Worm (Caenorhabditis elegans): ENCODE measurements around the gene C49A9.6.

The C49A9.6 gene

DNA sequence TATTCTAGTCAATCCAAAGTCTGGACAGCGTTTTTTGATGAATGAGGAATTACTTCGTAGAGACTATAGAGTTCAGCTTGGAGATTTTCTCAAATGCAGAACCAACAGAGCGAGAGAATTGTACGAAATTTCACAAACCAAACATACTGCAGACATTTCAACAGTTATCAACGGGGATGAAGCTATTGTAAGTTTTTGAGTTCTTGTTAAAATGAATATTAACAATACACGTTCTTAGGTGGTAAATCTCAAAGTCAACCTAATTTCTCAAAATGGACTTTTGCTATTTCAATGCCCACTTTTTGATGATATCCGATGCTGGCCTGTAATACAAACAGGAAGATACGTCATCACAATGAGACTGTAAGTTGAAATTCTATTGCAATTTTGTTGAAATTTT lies 6.8 kb downstream of the C49A9.6 start:
- TF ChIP-seq hlh-11 (tag; optimal IDR thresholded peaks at IDR 0.05) (no peak), mdt-29 (GFP tag; IDR thresholded peaks at IDR 0.05) (no peak), unc-62 (GFP tag; optimal IDR thresholded peaks at IDR 0.05 in 1 of 2) (peak in 1 of 2 experiments; percentile 94), unc-62 (tag; optimal IDR thresholded peaks at IDR 0.05) (no peak), F37D6.2 (tag; optimal IDR thresholded peaks at IDR 0.05) (no peak)

ce11 chrIV:6219429-6219828 lies 8.7 kb downstream of the C49A9.6 start, which contains the start of gene C49A9.4:
Gene C49A9.4 (plus strand): TSS chrIV:6219693.
- TF ChIP-seq mep-1 (tag; optimal IDR thresholded peaks at IDR 0.05) (peak; percentile 6), daf-16 (GFP tag; optimal IDR thresholded peaks at IDR 0.05) (no peak), daf-16 (tag; optimal IDR thresholded peaks at IDR 0.05) (peak; percentile 70), pqm-1 (tag; optimal IDR thresholded peaks at IDR 0.05) (peak; percentile 46), hlh-11 (tag; optimal IDR thresholded peaks at IDR 0.05) (peak; percentile 6), dmd-6 (GFP tag; IDR thresholded peaks at IDR 0.05) (peak; percentile 42; the same call in 1 of the 2 replicates), dve-1 (tag; optimal IDR thresholded peaks at IDR 0.05; ENCODE audit: insufficient read depth) (peak; percentile 41), jun-1 (tag; optimal IDR thresholded peaks at IDR 0.05) (no peak), rbr-2 (tag; optimal IDR thresholded peaks at IDR 0.05) (no peak)

- peak; percentile 79 for TF ChIP-seq dmd-6 (GFP tag; IDR thresholded peaks at IDR 0.05)
- TF ChIP-seq lin-1 (GFP tag; IDR thresholded peaks at IDR 0.05): peak; percentile 76
Measured at ce11 chrIV:6220142-6220541, 9.4 kb downstream of the C49A9.6 start.

DNA sequence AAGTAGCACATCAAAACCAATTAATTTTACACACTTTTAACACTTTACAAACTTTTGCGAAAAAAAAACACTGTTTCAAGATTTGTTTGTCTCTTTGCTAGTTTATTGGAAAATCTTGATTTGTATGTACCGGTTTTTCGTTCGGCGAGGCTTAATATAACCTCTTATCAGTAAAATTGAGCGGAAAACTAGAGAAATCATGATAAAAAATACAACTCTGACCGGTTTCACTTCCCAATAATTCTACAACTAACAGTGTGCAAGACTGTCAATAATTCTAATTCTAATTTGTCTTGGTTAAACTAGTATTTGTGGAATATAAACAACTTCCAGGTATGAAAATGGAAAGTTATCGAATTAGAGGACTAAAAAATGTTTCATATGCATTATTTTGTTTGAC lies 11.1 kb downstream of the C49A9.6 start, which contains the start of gene C49A9.3:
Gene C49A9.3, plus strand, starts transcription at position 212 of the 400 bp plus-strand sequence.
- TF ChIP-seq tag-97 (GFP tag; IDR thresholded peaks at IDR 0.05) (no peak), nhr-77 (tag; optimal IDR thresholded peaks at IDR 0.05) (no peak), nhr-28 (tag; optimal IDR thresholded peaks at IDR 0.05) (peak; percentile 64), dmd-6 (GFP tag; IDR thresholded peaks at IDR 0.05) (peak; percentile 35; the same call in 1 of the 2 replicates), daf-16 (GFP tag; optimal IDR thresholded peaks at IDR 0.05) (no peak), daf-16 (tag; optimal IDR thresholded peaks at IDR 0.05) (peak; percentile 73), pqm-1 (tag; optimal IDR thresholded peaks at IDR 0.05) (peak; percentile 55), php-3 (GFP tag; IDR thresholded peaks at IDR 0.05) (0 out of 2 replicates have a peak, but pooled peaks have one; percentile 34)

- TF ChIP-seq nhr-28 (tag; optimal IDR thresholded peaks at IDR 0.05): peak; percentile 18
- no peak for TF ChIP-seq ama-1 (optimal IDR thresholded peaks at IDR 0.05)
- no peak for TF ChIP-seq lin-1 (GFP tag; IDR thresholded peaks at IDR 0.05)
- TF ChIP-seq daf-16 (GFP tag; optimal IDR thresholded peaks at IDR 0.05): no peak
- TF ChIP-seq daf-16 (tag; optimal IDR thresholded peaks at IDR 0.05): peak; percentile 36
- no peak for TF ChIP-seq nhr-25 (tag; optimal IDR thresholded peaks at IDR 0.05; ENCODE audit: borderline replicate concordance, insufficient read depth)
- TF ChIP-seq sdz-12 (GFP tag; optimal IDR thresholded peaks at IDR 0.05): no peak
- no peak for TF ChIP-seq F10B5.3 (tag; optimal IDR thresholded peaks at IDR 0.05)
- peak; percentile 8 for TF ChIP-seq pqm-1 (tag; optimal IDR thresholded peaks at IDR 0.05)
- TF ChIP-seq set-16 (GFP tag; IDR thresholded peaks at IDR 0.05): no peak
- no peak for TF ChIP-seq mxl-3 (GFP tag; optimal IDR thresholded peaks at IDR 0.05)
- no peak for TF ChIP-seq lim-7 (GFP tag; IDR thresholded peaks at IDR 0.05)
- no peak for TF ChIP-seq T20F7.1 (GFP tag; optimal IDR thresholded peaks at IDR 0.05)
- TF ChIP-seq ceh-44 (GFP tag; IDR thresholded peaks at IDR 0.05): no peak
- TF ChIP-seq nhr-48 (tag; optimal IDR thresholded peaks at IDR 0.05): no peak
- TF ChIP-seq snpc-4 (tag; optimal IDR thresholded peaks at IDR 0.05): no peak
- no peak for TF ChIP-seq spr-1 (tag; optimal IDR thresholded peaks at IDR 0.05)
- TF ChIP-seq nhr-41 (GFP tag; IDR thresholded peaks at IDR 0.05): no peak
Measured at ce11 chrIV:6225143-6225542, 14.4 kb downstream of the C49A9.6 start, which contains the start of gene C49A9.2. Gene C49A9.2 (plus strand): TSS chrIV:6225443.

DNA sequence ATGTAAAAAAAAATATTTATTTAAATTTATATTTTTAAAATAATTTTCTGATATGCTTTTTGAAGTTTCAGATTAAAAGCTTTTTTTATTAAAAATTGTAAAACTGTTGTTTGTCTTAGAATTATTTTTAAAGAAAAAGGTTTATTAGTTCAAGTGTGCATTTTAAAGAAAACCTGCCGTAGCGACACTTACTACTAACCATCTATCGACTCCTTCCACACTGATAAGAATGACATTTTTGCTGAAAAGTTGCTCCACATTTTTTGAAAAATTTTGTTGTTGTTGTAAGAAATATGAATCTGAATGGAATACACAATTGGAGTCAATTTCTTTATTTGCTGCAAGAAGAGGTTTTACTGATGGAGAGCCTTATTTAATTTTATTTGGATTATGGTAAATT lies 17.2 kb downstream of the C49A9.6 start, which contains the start of gene C49A9.1:
Gene C49A9.1, plus strand, starts transcription at position 217 of the 400 bp plus-strand sequence.
- peak; percentile 3 for TF ChIP-seq nhr-28 (tag; optimal IDR thresholded peaks at IDR 0.05)
- TF ChIP-seq nhr-48 (tag; optimal IDR thresholded peaks at IDR 0.05): no peak
- TF ChIP-seq daf-16 (GFP tag; optimal IDR thresholded peaks at IDR 0.05): no peak
- TF ChIP-seq daf-16 (tag; optimal IDR thresholded peaks at IDR 0.05): peak; percentile 46
- TF ChIP-seq daf-8 (GFP tag; IDR thresholded peaks at IDR 0.05): no peak
- TF ChIP-seq aha-1 (tag): peak; percentile 32
- TF ChIP-seq mdl-1 (tag; optimal IDR thresholded peaks at IDR 0.05): no peak
- no peak for TF ChIP-seq F26F4.8 (GFP tag; conservative IDR thresholded peaks at IDR 0.05)
- TF ChIP-seq fos-1 (tag; optimal IDR thresholded peaks at IDR 0.05): no peak
- peak; percentile 70 for TF ChIP-seq pqm-1 (tag; optimal IDR thresholded peaks at IDR 0.05)
- no peak for TF ChIP-seq rbr-2 (tag; optimal IDR thresholded peaks at IDR 0.05)
- TF ChIP-seq dve-1 (tag; optimal IDR thresholded peaks at IDR 0.05; ENCODE audit: insufficient read depth): peak; percentile 15
